Worm (Caenorhabditis elegans): ENCODE results near the gene nhr-27.

DNA sequence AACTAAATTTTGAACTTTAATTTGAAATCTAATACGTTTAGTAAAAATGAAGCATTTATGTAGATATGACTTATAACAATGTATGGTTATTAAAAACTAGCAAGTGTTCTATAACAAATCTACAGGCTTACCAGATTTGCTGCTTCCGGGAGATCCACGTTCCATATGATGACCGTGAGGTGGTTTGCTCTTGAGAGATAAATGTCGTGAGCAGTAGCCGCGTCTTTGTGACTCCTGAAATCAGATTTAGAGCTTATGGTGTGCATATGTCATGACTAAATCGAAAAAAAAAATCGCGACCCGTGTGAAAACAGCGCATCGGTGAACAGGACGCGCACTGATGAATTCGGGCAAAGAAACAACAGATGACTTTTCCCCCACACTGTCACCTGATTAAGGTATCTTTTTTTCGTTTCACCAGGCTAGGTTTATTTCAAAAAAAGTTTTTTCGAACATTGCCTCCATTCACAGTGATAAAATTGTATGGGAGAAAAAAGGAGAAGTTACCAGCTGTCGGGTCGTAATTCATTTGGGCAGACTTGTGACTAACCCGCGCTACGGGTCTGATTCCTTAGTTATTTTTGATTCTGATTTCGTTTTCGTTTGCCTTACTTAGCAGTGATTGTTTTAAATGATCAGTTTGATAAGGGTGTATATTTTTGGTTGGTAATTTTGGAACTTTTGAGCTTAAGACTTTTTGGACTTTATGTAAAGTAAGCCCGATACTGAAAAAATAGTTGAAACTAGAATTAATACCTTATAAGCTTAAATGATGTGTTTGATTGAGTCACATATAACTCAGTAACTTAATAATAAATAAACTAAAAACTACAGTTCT is at the start of gene nhr-27:
- TF ChIP-seq lin-39 (tag; optimal IDR thresholded peaks at IDR 0.05) (no peak), lsy-2 (tag; optimal IDR thresholded peaks at IDR 0.05) (no peak), egl-27 (tag; optimal IDR thresholded peaks at IDR 0.05) (no peak), nhr-12 (tag; optimal IDR thresholded peaks at IDR 0.05) (no peak), unc-62 (GFP tag; optimal IDR thresholded peaks at IDR 0.05) (no peak), lin-13 (GFP tag; optimal IDR thresholded peaks at IDR 0.05) (no peak), nhr-11 (tag; optimal IDR thresholded peaks at IDR 0.05) (no peak), ztf-4 (tag; optimal IDR thresholded peaks at IDR 0.05) (no peak), nhr-77 (tag; optimal IDR thresholded peaks at IDR 0.05) (no peak), fos-1 (tag; optimal IDR thresholded peaks at IDR 0.05) (no peak), elt-3 (tag; optimal IDR thresholded peaks at IDR 0.05) (no peak)

Data from whole organism, L2 larva.